Fruit fly (Drosophila melanogaster) whole organism, prepupa: ENCODE measurements around the gene lectin-37Db.

Experiments
- Blimp-1 ChIP-seq: fragments of 200-800 bp; sonication (Bioruptor generic); optimal IDR thresholded peaks from 3 replicates; lab custom pipeline; 2017; ENCODE audit warnings: missing biosample characterization, missing genetic modification characterization, mild to moderate bottlenecking, moderate library complexity, missing genetic modification reagents
- CG10631 ChIP-seq: fragments of 200-800 bp; sonication (Bioruptor generic); optimal IDR thresholded peaks from 2 replicates; lab custom pipeline; 2016; ENCODE audit warnings: missing biosample characterization, missing genetic modification characterization
- CG10669 ChIP-seq: fragments of 200-800 bp; sonication (Bioruptor generic); optimal IDR thresholded peaks from 3 replicates; lab custom pipeline; 2018; ENCODE audit warnings: missing biosample characterization, mild to moderate bottlenecking, missing genetic modification characterization, moderate library complexity
- CG11762 ChIP-seq: fragments of 200-800 bp; sonication (Bioruptor generic); optimal IDR thresholded peaks from 3 replicates; lab custom pipeline; 2016; ENCODE audit warnings: missing biosample characterization, missing genetic modification characterization; ENCODE audit not compliant: insufficient read depth
- CG11902 ChIP-seq: fragments of 200-800 bp; sonication (Bioruptor generic); optimal IDR thresholded peaks from 3 replicates; lab custom pipeline; 2016; ENCODE audit warnings: missing biosample characterization, missing genetic modification characterization
- CG1621 ChIP-seq: fragments of 200-800 bp; sonication (Bioruptor generic); optimal IDR thresholded peaks from 3 replicates; lab custom pipeline; 2018; ENCODE audit warnings: missing biosample characterization, mild to moderate bottlenecking, missing genetic modification characterization
- CG4318 ChIP-seq: fragments of 200-800 bp; sonication (Bioruptor generic); optimal IDR thresholded peaks from 3 replicates; lab custom pipeline; 2017; ENCODE audit warnings: missing biosample characterization, mild to moderate bottlenecking, missing genetic modification characterization
- CG6163 ChIP-seq: fragments of 200-800 bp; sonication (Bioruptor generic); IDR thresholded peaks from 3 replicates; pipeline ENCODE4 v1.3.6; 2022; ENCODE audit warnings: missing biosample characterization, missing genetic modification characterization
- CG7368 ChIP-seq: fragments of 200-800 bp; sonication (Bioruptor generic); optimal IDR thresholded peaks from 3 replicates; lab custom pipeline; 2016; ENCODE audit warnings: missing biosample characterization, missing genetic modification characterization
- CG8319 ChIP-seq: fragments of 200-800 bp; sonication (Bioruptor generic); optimal IDR thresholded peaks from 3 replicates; lab custom pipeline; 2016; ENCODE audit warnings: missing biosample characterization, missing genetic modification characterization
- CG8632 ChIP-seq: fragments of 200-800 bp; sonication (Bioruptor generic); optimal IDR thresholded peaks from 3 replicates; lab custom pipeline; 2016; ENCODE audit warnings: missing biosample characterization, missing genetic modification characterization
- Eip78C ChIP-seq: fragments of 200-800 bp; sonication (Bioruptor generic); peaks from one replicate; lab custom pipeline; 2016; ENCODE audit warnings: missing biosample characterization, missing genetic modification characterization
- Ets96B ChIP-seq: fragments of 200-800 bp; optimal IDR thresholded peaks from 2 replicates; lab custom pipeline; 2019; ENCODE audit warnings: missing biosample characterization, mild to moderate bottlenecking, missing genetic modification characterization, moderate library complexity
- Hr39 ChIP-seq: fragments of 200-800 bp; sonication (Bioruptor generic); optimal IDR thresholded peaks from 2 replicates; lab custom pipeline; 2016; ENCODE audit warnings: missing biosample characterization, missing genetic modification characterization
- Hr4 ChIP-seq: fragments of 200-800 bp; sonication (Bioruptor generic); optimal IDR thresholded peaks from 3 replicates; lab custom pipeline; 2016; ENCODE audit warnings: missing biosample characterization, missing genetic modification characterization
- OdsH ChIP-seq: fragments of 200-800 bp; sonication (Bioruptor generic); optimal IDR thresholded peaks from 3 replicates; lab custom pipeline; 2016; ENCODE audit warnings: missing biosample characterization, missing genetic modification characterization
- Smox ChIP-seq: fragments of 200-800 bp; sonication (Bioruptor generic); optimal IDR thresholded peaks from 3 replicates; lab custom pipeline; 2016; ENCODE audit warnings: missing biosample characterization, missing genetic modification characterization
- achi ChIP-seq: fragments of 200-800 bp; sonication (Bioruptor generic); optimal IDR thresholded peaks from 3 replicates; lab custom pipeline; 2016; ENCODE audit warnings: missing biosample characterization, missing genetic modification characterization
- acj6 ChIP-seq: fragments of 200-800 bp; sonication (Bioruptor generic); optimal IDR thresholded peaks from 3 replicates; lab custom pipeline; 2016; ENCODE audit warnings: missing biosample characterization, missing genetic modification characterization
- dac ChIP-seq: fragments of 200-800 bp; sonication (Bioruptor generic); optimal IDR thresholded peaks from 2 replicates; lab custom pipeline; 2017; ENCODE audit warnings: missing biosample characterization, mild to moderate bottlenecking, missing genetic modification characterization
- dsx ChIP-seq: fragments of 200-800 bp; optimal IDR thresholded peaks from 3 replicates; lab custom pipeline; 2019; ENCODE audit warnings: missing biosample characterization, mild to moderate bottlenecking, missing genetic modification characterization, moderate library complexity; ENCODE audit not compliant: poor library complexity, severe bottlenecking
- eg ChIP-seq: fragments of 200-800 bp; sonication (Bioruptor generic); IDR thresholded peaks from 3 replicates; pipeline ENCODE4 v1.3.6; 2022; ENCODE audit warnings: missing biosample characterization, missing genetic modification characterization
- fd59A ChIP-seq: fragments of 200-800 bp; sonication (Bioruptor generic); optimal IDR thresholded peaks from 2 replicates; lab custom pipeline; 2017; ENCODE audit warnings: missing biosample characterization, mild to moderate bottlenecking, missing genetic modification characterization, missing genetic modification reagents
- fd85E ChIP-seq: fragments of 200-800 bp; sonication (Bioruptor generic); optimal IDR thresholded peaks from 3 replicates; lab custom pipeline; 2016; ENCODE audit warnings: missing biosample characterization, missing genetic modification characterization
- fkh ChIP-seq: fragments of 200-800 bp; sonication (Bioruptor generic); optimal IDR thresholded peaks from 3 replicates; lab custom pipeline; 2017; ENCODE audit warnings: missing biosample characterization, mild to moderate bottlenecking, missing genetic modification characterization, moderate library complexity
- pdm3 ChIP-seq: fragments of 200-800 bp; sonication (Bioruptor generic); optimal IDR thresholded peaks from 3 replicates; lab custom pipeline; 2016; ENCODE audit warnings: missing biosample characterization, missing genetic modification characterization
- spab ChIP-seq: fragments of 200-800 bp; sonication (Bioruptor generic); optimal IDR thresholded peaks from 2 replicates; lab custom pipeline; 2017; ENCODE audit warnings: missing biosample characterization, mild to moderate bottlenecking, missing genetic modification characterization, missing genetic modification reagents
- ss ChIP-seq, 2 experiments: fragments of 200-800 bp; sonication (Bioruptor generic); optimal IDR thresholded peaks; 2 replicates in 1 of 2; 3 replicates in 1 of 2; lab custom pipeline; 2017 to 2018; ENCODE audit warnings: mild to moderate bottlenecking in 2 of 2, missing biosample characterization in 2 of 2, missing genetic modification characterization in 2 of 2, moderate library complexity in 1 of 2
- svp ChIP-seq: fragments of 200-800 bp; sonication (Bioruptor generic); peaks from one replicate; lab custom pipeline; 2016; ENCODE audit warnings: missing biosample characterization, missing genetic modification characterization
- topi ChIP-seq: fragments of 200-800 bp; sonication (Bioruptor generic); optimal IDR thresholded peaks from 3 replicates; lab custom pipeline; 2016; ENCODE audit warnings: missing biosample characterization, missing genetic modification characterization
- vri ChIP-seq: fragments of 200-800 bp; sonication (Bioruptor generic); optimal IDR thresholded peaks from 3 replicates; lab custom pipeline; 2016; ENCODE audit warnings: missing biosample characterization, mild to moderate bottlenecking, missing genetic modification characterization

The lectin-37Db gene

dm6 chr2L:19382353-19382752 is 36.5 kb upstream of the lectin-37Db start:
- TF ChIP-seq Smox (GFP tag; lab: Kevin White, UChicago) (no peak), svp (GFP tag; lab: Kevin White, UChicago) (peak; percentile 37)

- no peak for TF ChIP-seq eg (GFP tag; lab: Robert Waterston, UW)
- no peak for TF ChIP-seq ss (GFP tag; optimal IDR thresholded peaks at IDR 0.05; lab: Kevin White, UChicago)
- peak; percentile 40 for TF ChIP-seq Eip78C
- peak; percentile 98 for TF ChIP-seq svp (GFP tag; lab: Kevin White, UChicago)
- no peak for TF ChIP-seq CG6163 (GFP tag; lab: Robert Waterston, UW)
- no peak for TF ChIP-seq topi (GFP tag; lab: Kevin White, UChicago)
- TF ChIP-seq fd85E, result no peak
These were observed 32.7 kb upstream of the lectin-37Db start, which contains the start of gene fon for dm6 chr2L:19386106-19386715. fon (minus strand) TSS chr2L:19386205.

dm6 chr2L:19388966-19389365 is 29.9 kb upstream of the lectin-37Db start:
- TF ChIP-seq CG6163 (GFP tag; lab: Robert Waterston, UW) (no peak), spab (GFP tag; lab: Kevin White, UChicago) (no peak), CG8319 (no peak), dac (GFP tag; lab: Kevin White, UChicago) (no peak), topi (GFP tag; lab: Kevin White, UChicago) (no peak), Ets96B (tag; lab: Kevin White, UChicago) (no peak), CG7368 (GFP tag; lab: Kevin White, UChicago) (no peak), CG8632 (GFP tag; lab: Kevin White, UChicago) (no peak), eg (GFP tag; lab: Robert Waterston, UW) (no peak), CG11902 (GFP tag; lab: Kevin White, UChicago) (no peak), OdsH (GFP tag; lab: Kevin White, UChicago) (no peak), acj6 (GFP tag; lab: Kevin White, UChicago) (no peak), ss (GFP tag; optimal IDR thresholded peaks at IDR 0.05; lab: Kevin White, UChicago) (no peak)
- TF ChIP-seq, all 60 proteins: peak for 0

dm6 chr2L:19389749-19390148 is 29.1 kb upstream of the lectin-37Db start, which contains the start of gene CG17549:
CG17549 (minus strand) TSS chr2L:19390075.
- TF ChIP-seq OdsH (GFP tag; lab: Kevin White, UChicago), result no peak
- TF ChIP-seq dsx (GFP tag; lab: Kevin White, UChicago), result no peak
- no peak for TF ChIP-seq Blimp-1 (GFP tag; lab: Kevin White, UChicago)

dm6 chr2L:19393703-19394210 is 25.1 kb upstream of the lectin-37Db start, which contains the start of gene CG31798:
CG31798 (plus strand) TSS chr2L:19394160.
- TF ChIP-seq OdsH (GFP tag; lab: Kevin White, UChicago) (no peak), CG4318 (GFP tag; lab: Kevin White, UChicago) (no peak), vri (GFP tag; lab: Kevin White, UChicago) (no peak), Hr4 (GFP tag; lab: Kevin White, UChicago) (no peak), fkh (no peak), CG11762 (GFP tag; lab: Kevin White, UChicago) (no peak), CG7368 (GFP tag; lab: Kevin White, UChicago) (no peak), CG10631 (GFP tag; lab: Kevin White, UChicago) (no peak), CG8632 (GFP tag; lab: Kevin White, UChicago) (no peak), pdm3 (GFP tag; lab: Kevin White, UChicago) (no peak), topi (GFP tag; lab: Kevin White, UChicago) (no peak), CG10669 (GFP tag; lab: Kevin White, UChicago) (no peak), fd59A (GFP tag; lab: Kevin White, UChicago) (no peak), Hr39 (GFP tag; lab: Kevin White, UChicago) (no peak), achi (no peak), CG1621 (tag; lab: Kevin White, UChicago) (no peak)
